Worm (Caenorhabditis elegans) whole organism, early embryonic: Measurements from ENCODE around the gene F58F12.1.

ENCODE experiments used
- ama-1 ChIP-seq: fragments of 150-350 bp; optimal IDR thresholded peaks from 2 replicates; lab custom pipeline; 2014
- ets-7 ChIP-seq: sonication (generic microtip); optimal IDR thresholded peaks from 2 replicates; lab custom pipeline; 2016; ENCODE audit warnings: missing genotype, missing genetic modification characterization, missing compliant biosample characterization
- flt-1 ChIP-seq: fragments of 200-800 bp; sonication (Bioruptor generic); IDR thresholded peaks from 2 replicates; pipeline ENCODE4 v1.3.6; 2022; ENCODE audit warnings: missing genetic modification characterization, missing compliant biosample characterization

DNA sequence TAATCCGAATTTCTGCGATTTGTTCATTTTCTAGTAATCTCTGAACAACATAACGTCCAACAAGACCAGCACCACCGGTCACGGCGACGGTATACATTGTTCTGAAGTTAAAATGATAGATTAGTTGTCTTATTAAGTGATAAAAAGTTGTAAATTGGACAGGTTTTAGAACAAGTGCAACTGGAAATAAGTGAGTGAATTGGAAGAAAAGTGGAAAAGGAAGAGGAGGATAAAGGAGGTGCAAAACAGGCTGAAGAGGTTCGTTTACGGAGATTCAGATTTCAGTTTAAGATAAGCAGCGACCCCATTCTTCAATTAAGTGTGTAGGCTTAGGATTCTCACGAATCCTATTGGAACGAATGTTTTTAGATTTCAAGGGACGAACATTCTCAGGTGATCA is 24.5 kb upstream of the F58F12.1 start, which contains the start of gene C32D5.12:
- TF ChIP-seq ama-1 (lab: Kevin White, UChicago), result no peak
- TF ChIP-seq flt-1 (GFP tag; lab: Robert Waterston, UW), result no peak
- no peak for TF ChIP-seq ets-7 (tag; lab: Kevin White, UChicago)
